Worm (Caenorhabditis elegans): ENCODE results near the gene T04B8.1.

T04B8.1 gene

ce11 chrII:643733-644132 lies 9.6 kb downstream of the T04B8.1 start:
- TF ChIP-seq mab-9 (GFP tag; IDR thresholded peaks at IDR 0.05) (no peak), nhr-19 (GFP tag; conservative IDR thresholded peaks at IDR 0.05) (no peak), dpl-1 (GFP tag; optimal IDR thresholded peaks at IDR 0.05) (no peak), sox-4 (tag; optimal IDR thresholded peaks at IDR 0.05) (no peak), pqm-1 (tag; optimal IDR thresholded peaks at IDR 0.05) (no peak), swsn-7 (tag; optimal IDR thresholded peaks at IDR 0.05) (no peak)

ce11 chrII:650321-651005 lies 16.4 kb downstream of the T04B8.1 start, which contains the start of the genes K07E8.7 and frpr-14:
K07E8.7 (minus strand) TSS chrII:650367.
frpr-14 (plus strand) TSS chrII:650955.
- TF ChIP-seq nhr-28 (tag; optimal IDR thresholded peaks at IDR 0.05) (no peak), nhr-90 (tag; optimal IDR thresholded peaks at IDR 0.05; ENCODE audit: poor library complexity) (no peak), nhr-85 (tag) (peak; percentile 71), alr-1 (tag; optimal IDR thresholded peaks at IDR 0.05; ENCODE audit: borderline replicate concordance) (no peak), isw-1 (GFP tag; IDR thresholded peaks at IDR 0.05) (peak; percentile 96), nhr-47 (tag; optimal IDR thresholded peaks at IDR 0.05) (peak; percentile 56), aha-1 (tag; optimal IDR thresholded peaks at IDR 0.05) (no peak), egl-13 (tag; optimal IDR thresholded peaks at IDR 0.05) (no peak), nhr-12 (tag; optimal IDR thresholded peaks at IDR 0.05) (no peak), lsy-2 (tag; optimal IDR thresholded peaks at IDR 0.05) (peak; percentile 35 to 64), mep-1 (tag; optimal IDR thresholded peaks at IDR 0.05) (peak; percentile 26), egl-27 (tag; optimal IDR thresholded peaks at IDR 0.05) (no peak), efl-1 (optimal IDR thresholded peaks at IDR 0.05) (peak; percentile 30 to 35), efl-1 (GFP tag; optimal IDR thresholded peaks at IDR 0.05 in 1 of 2) (peak; percentile 50 to 90), dpl-1 (GFP tag; optimal IDR thresholded peaks at IDR 0.05) (peak in 2 of 3 experiments; percentile 37 to 47), Y116A8C.19 (tag; optimal IDR thresholded peaks at IDR 0.05; ENCODE audit: borderline replicate concordance) (no peak), lin-13 (GFP tag; optimal IDR thresholded peaks at IDR 0.05) (no peak), C16A3.4 (tag; optimal IDR thresholded peaks at IDR 0.05) (no peak), unc-130 (tag; optimal IDR thresholded peaks at IDR 0.05) (no peak), snpc-4 (tag; optimal IDR thresholded peaks at IDR 0.05) (no peak), tbx-2 (tag; optimal IDR thresholded peaks at IDR 0.05) (peak; percentile 4), rnt-1 (tag; optimal IDR thresholded peaks at IDR 0.05) (no peak), elt-3 (tag; optimal IDR thresholded peaks at IDR 0.05) (peak in 1 of 6 experiments; percentile 5), ama-1 (optimal IDR thresholded peaks at IDR 0.05) (no peak), nhr-77 (tag; optimal IDR thresholded peaks at IDR 0.05) (no peak), jun-1 (tag; optimal IDR thresholded peaks at IDR 0.05) (no peak), F16B12.6 (tag; optimal IDR thresholded peaks at IDR 0.05) (no peak), efl-3 (GFP tag; optimal IDR thresholded peaks at IDR 0.05) (no peak), ceh-82 (tag; optimal IDR thresholded peaks at IDR 0.05) (no peak), ceh-8 (GFP tag; optimal IDR thresholded peaks at IDR 0.05) (no peak), unc-98 (GFP tag; IDR thresholded peaks at IDR 0.05) (no peak), snu-23 (GFP tag; optimal IDR thresholded peaks at IDR 0.05) (no peak), pqm-1 (tag; optimal IDR thresholded peaks at IDR 0.05) (no peak), ztf-4 (tag; optimal IDR thresholded peaks at IDR 0.05) (no peak), nhr-76 (tag; optimal IDR thresholded peaks at IDR 0.05) (no peak), ztf-11 (tag; optimal IDR thresholded peaks at IDR 0.05) (no peak), irx-1 (tag; optimal IDR thresholded peaks at IDR 0.05) (no peak), ceh-63 (GFP tag; optimal IDR thresholded peaks at IDR 0.05) (no peak), lir-3 (tag; optimal IDR thresholded peaks at IDR 0.05; ENCODE audit: poor library complexity) (no peak), nhr-71 (tag; optimal IDR thresholded peaks at IDR 0.05) (no peak), vab-15 (tag; optimal IDR thresholded peaks at IDR 0.05) (no peak), unc-30 (tag; optimal IDR thresholded peaks at IDR 0.05) (no peak), unc-62 (GFP tag; optimal IDR thresholded peaks at IDR 0.05) (no peak), unc-86 (tag; optimal IDR thresholded peaks at IDR 0.05) (peak; percentile 6), ceh-90 (tag; optimal IDR thresholded peaks at IDR 0.05) (no peak), grh-1 (GFP tag; IDR thresholded peaks at IDR 0.05) (peak; percentile 28; the same call in 1 of the 2 replicates), aly-2 (tag; optimal IDR thresholded peaks at IDR 0.05) (no peak)
